Worm (Caenorhabditis elegans) whole organism, midembryonic: ENCODE results near the gene col-83.

ENCODE experiments used
- T22C8.4 ChIP-seq: fragments of 200-800 bp; sonication (Bioruptor generic); IDR thresholded peaks from 2 replicates; pipeline ENCODE4 v1.3.6; 2022; ENCODE audit warnings: missing genetic modification characterization, missing compliant biosample characterization
- cog-1 ChIP-seq: sonication (generic microtip); optimal IDR thresholded peaks from 2 replicates; lab custom pipeline; 2016; ENCODE audit warnings: missing genetic modification characterization, missing compliant biosample characterization
- flt-1 ChIP-seq: fragments of 200-800 bp; sonication (Bioruptor generic); IDR thresholded peaks from 2 replicates; pipeline ENCODE4 v1.3.6; 2022; ENCODE audit warnings: missing genetic modification characterization, missing compliant biosample characterization
- klf-2 ChIP-seq: fragments of 200-800 bp; sonication (Bioruptor generic); conservative IDR thresholded peaks from 2 replicates; pipeline ENCODE4 v1.3.6; 2022; ENCODE audit warnings: missing genetic modification reagents, missing genetic modification characterization, missing compliant biosample characterization
- med-1 ChIP-seq: sonication (generic microtip); optimal IDR thresholded peaks from 2 replicates; lab custom pipeline; 2017; ENCODE audit warnings: missing genetic modification characterization, mild to moderate bottlenecking, missing compliant biosample characterization, antibody characterized with exemption, missing genetic modification reagents; ENCODE audit not compliant: insufficient read depth
- ref-1 ChIP-seq: fragments of 200-800 bp; sonication (Bioruptor generic); conservative IDR thresholded peaks from 2 replicates; pipeline ENCODE4 v1.3.6; 2022; ENCODE audit warnings: missing genetic modification reagents, missing genetic modification characterization, missing compliant biosample characterization
- tab-1 ChIP-seq: fragments of 200-800 bp; sonication (Bioruptor generic); IDR thresholded peaks from 2 replicates; pipeline ENCODE4 v1.3.6; 2022; ENCODE audit warnings: missing genetic modification characterization, missing compliant biosample characterization
- ztf-23 ChIP-seq: fragments of 200-800 bp; sonication (Bioruptor generic); IDR thresholded peaks from 2 replicates; pipeline ENCODE4 v1.3.6; 2022; ENCODE audit warnings: missing genetic modification reagents, missing genetic modification characterization, missing compliant biosample characterization
- ztf-29 ChIP-seq: fragments of 200-800 bp; sonication (Bioruptor generic); IDR thresholded peaks from 2 replicates; pipeline ENCODE4 v1.3.6; 2022; ENCODE audit warnings: missing genetic modification reagents, missing genetic modification characterization, missing compliant biosample characterization

The col-83 gene

DNA sequence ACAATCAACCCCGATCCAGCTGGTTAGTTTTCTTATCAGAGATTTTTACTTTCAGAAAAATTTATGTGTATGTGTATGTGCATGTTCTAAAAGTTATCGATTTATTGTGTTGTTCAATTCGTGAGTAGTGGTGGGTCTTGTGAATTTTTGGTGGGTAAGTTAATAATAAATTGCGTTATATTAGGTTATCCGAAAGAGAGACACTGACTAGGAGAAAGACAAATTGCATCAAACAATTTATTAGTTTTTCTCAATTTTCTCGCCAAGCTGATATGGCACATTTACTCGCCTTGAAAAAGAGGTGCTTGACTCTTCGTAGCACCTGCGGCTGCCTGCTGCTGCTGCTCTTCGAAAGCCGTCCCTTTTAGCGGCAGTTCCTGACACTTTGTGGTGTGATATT, 46.7 kb downstream of the col-83 start:
- TF ChIP-seq med-1 (GFP tag; lab: Kevin White, UChicago) = no peak
- TF ChIP-seq T22C8.4 = no peak
- no peak for TF ChIP-seq klf-2 (GFP tag; lab: Robert Waterston, UW)
- no peak for TF ChIP-seq ref-1 (GFP tag; lab: Robert Waterston, UW)
- TF ChIP-seq flt-1 = no peak

DNA sequence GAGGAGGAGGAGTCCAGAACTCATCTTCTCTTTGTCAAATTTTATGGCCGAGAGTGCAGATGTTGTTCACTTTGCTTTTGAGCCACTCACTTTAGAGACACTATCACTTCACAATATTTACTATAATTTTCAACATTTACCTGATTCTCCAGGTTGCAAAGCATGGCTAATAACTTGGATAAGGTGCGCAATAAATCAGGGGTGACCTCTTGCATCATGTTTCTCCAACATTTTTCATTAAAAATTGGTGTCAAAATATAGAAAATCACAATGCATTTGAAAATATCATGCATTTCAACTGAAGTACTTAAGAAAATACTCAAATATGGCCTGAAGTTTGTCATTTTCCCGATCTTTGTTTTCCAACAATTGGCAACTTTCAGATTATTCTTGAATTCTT, 50.2 kb downstream of the col-83 start:
- TF ChIP-seq cog-1 (no peak), med-1 (GFP tag; lab: Kevin White, UChicago) (no peak), ztf-29 (GFP tag; lab: Robert Waterston, UW) (no peak), klf-2 (GFP tag; lab: Robert Waterston, UW) (no peak), T22C8.4 (no peak), tab-1 (GFP tag; lab: Robert Waterston, UW) (no peak), ref-1 (GFP tag; lab: Robert Waterston, UW) (no peak), ztf-23 (no peak), flt-1 (no peak)
